Worm (Caenorhabditis elegans) whole organism, L2 larva: Measurements from ENCODE around the gene zgpa-1.
A peak's percentile ranks its signal among the peaks of the same experiment; 100 is the strongest.

Experiments used
- C34F6.9 ChIP-seq: fragments of 150-350 bp; optimal IDR thresholded peaks from 2 replicates; lab custom pipeline; 2014; ENCODE audit warnings: missing biosample characterization, missing genetic modification characterization
- F13H6.1 ChIP-seq: sonication (generic microtip); optimal IDR thresholded peaks from 2 replicates; lab custom pipeline; 2016; ENCODE audit warnings: missing genetic modification characterization, missing compliant biosample characterization
- R02D3.7 ChIP-seq: fragments of 150-350 bp; optimal IDR thresholded peaks from 2 replicates; lab custom pipeline; 2014; ENCODE audit warnings: missing biosample characterization, missing genetic modification characterization
- Y55F3AM.14 ChIP-seq: fragments of 200-800 bp; sonication (Bioruptor generic); optimal IDR thresholded peaks from 2 replicates; lab custom pipeline; 2018; ENCODE audit warnings: mild to moderate bottlenecking, missing genetic modification characterization, missing compliant biosample characterization
- ZK546.5 ChIP-seq: sonication (generic microtip); optimal IDR thresholded peaks from 2 replicates; lab custom pipeline; 2017; ENCODE audit warnings: missing biosample characterization, missing genetic modification characterization
- alr-1 ChIP-seq: fragments of 150-350 bp; optimal IDR thresholded peaks from 2 replicates; lab custom pipeline; 2014; ENCODE audit warnings: missing biosample characterization, missing genetic modification characterization
- aly-2 ChIP-seq: fragments of 150-350 bp; optimal IDR thresholded peaks from 2 replicates; lab custom pipeline; 2014; ENCODE audit warnings: missing biosample characterization, missing genetic modification characterization
- ama-1 ChIP-seq: fragments of 150-350 bp; optimal IDR thresholded peaks from 2 replicates; lab custom pipeline; 2018; ENCODE audit warnings: inconsistent platforms
- blmp-1 ChIP-seq: sonication (generic microtip); optimal IDR thresholded peaks from 2 replicates; lab custom pipeline; 2017; ENCODE audit warnings: missing genetic modification characterization, mild to moderate bottlenecking, missing compliant biosample characterization, antibody characterized with exemption, moderate library complexity; ENCODE audit not compliant: insufficient read depth
- ceh-16 ChIP-seq: fragments of 150-350 bp; optimal IDR thresholded peaks from 2 replicates; lab custom pipeline; 2014; ENCODE audit warnings: missing biosample characterization, missing genetic modification characterization
- ceh-82 ChIP-seq: fragments of 150-350 bp; optimal IDR thresholded peaks from 2 replicates; lab custom pipeline; 2014; ENCODE audit warnings: missing biosample characterization, missing genetic modification characterization
- crh-2 ChIP-seq: sonication (generic microtip); optimal IDR thresholded peaks from 2 replicates; lab custom pipeline; 2017; ENCODE audit warnings: missing biosample characterization, missing genetic modification characterization
- dmd-4 ChIP-seq: sonication (generic microtip); optimal IDR thresholded peaks from 2 replicates; lab custom pipeline; 2017; ENCODE audit warnings: missing biosample characterization, missing genetic modification characterization
- egl-27 ChIP-seq: sonication (generic microtip); optimal IDR thresholded peaks from 3 replicates; lab custom pipeline; 2017; ENCODE audit warnings: missing biosample characterization, missing genetic modification reagents, missing genetic modification characterization
- elt-1 ChIP-seq: fragments of 150-350 bp; optimal IDR thresholded peaks from 2 replicates; lab custom pipeline; 2014; ENCODE audit warnings: missing biosample characterization, missing genetic modification characterization
- elt-3 ChIP-seq: sonication (generic microtip); optimal IDR thresholded peaks from 2 replicates; lab custom pipeline; 2017; ENCODE audit warnings: missing biosample characterization, missing genetic modification characterization
- fos-1 ChIP-seq: fragments of 150-350 bp; optimal IDR thresholded peaks from 2 replicates; lab custom pipeline; 2014; ENCODE audit warnings: missing biosample characterization, missing genetic modification characterization
- gmeb-1 ChIP-seq: fragments of 150-350 bp; optimal IDR thresholded peaks from 2 replicates; lab custom pipeline; 2014; ENCODE audit warnings: missing biosample characterization, missing genetic modification characterization
- lin-11 ChIP-seq: fragments of 150-350 bp; sonication (generic microtip); optimal IDR thresholded peaks from 2 replicates; lab custom pipeline; 2014; ENCODE audit warnings: missing biosample characterization, missing genetic modification characterization, inconsistent platforms, mixed read lengths
- lin-13 ChIP-seq: fragments of 150-350 bp; optimal IDR thresholded peaks from 2 replicates; lab custom pipeline; 2014; ENCODE audit warnings: missing biosample characterization, missing genetic modification reagents, missing genetic modification characterization
- lin-39 ChIP-seq: fragments of 150-350 bp; optimal IDR thresholded peaks from 2 replicates; lab custom pipeline; 2014; ENCODE audit warnings: missing biosample characterization, missing genetic modification reagents, missing genetic modification characterization
- lsy-2 ChIP-seq, 2 experiments: fragments of 150-350 bp in 1 of 2; sonication (generic microtip) in 1 of 2; optimal IDR thresholded peaks; 2 replicates each; lab custom pipeline; 2014 to 2017; ENCODE audit warnings: missing biosample characterization in 2 of 2, missing genetic modification characterization in 2 of 2
- mab-5 ChIP-seq: fragments of 150-350 bp; optimal IDR thresholded peaks from 2 replicates; lab custom pipeline; 2014; ENCODE audit warnings: missing biosample characterization, missing genetic modification characterization
- mbf-1 ChIP-seq: sonication (generic microtip); optimal IDR thresholded peaks from 2 replicates; lab custom pipeline; 2017; ENCODE audit warnings: missing biosample characterization, missing genetic modification characterization
- mdl-1 ChIP-seq, 2 experiments: fragments of 150-350 bp in 1 of 2; sonication (generic microtip) in 1 of 2; optimal IDR thresholded peaks; 2 replicates each; lab custom pipeline; 2017; ENCODE audit warnings: missing biosample characterization in 2 of 2, missing genetic modification characterization in 2 of 2
- nhr-10 ChIP-seq: sonication (generic microtip); optimal IDR thresholded peaks from 2 replicates; lab custom pipeline; 2017; ENCODE audit warnings: missing biosample characterization, missing genetic modification characterization
- nhr-11 ChIP-seq: fragments of 150-350 bp; optimal IDR thresholded peaks from 2 replicates; lab custom pipeline; 2014; ENCODE audit warnings: missing biosample characterization, missing genetic modification characterization
- nhr-12 ChIP-seq: fragments of 150-350 bp; optimal IDR thresholded peaks from 2 replicates; lab custom pipeline; 2014; ENCODE audit warnings: missing biosample characterization, missing genetic modification characterization
- nhr-129 ChIP-seq: fragments of 150-350 bp; optimal IDR thresholded peaks from 2 replicates; lab custom pipeline; 2014; ENCODE audit warnings: missing biosample characterization, missing genetic modification characterization
- nhr-21 ChIP-seq: fragments of 150-350 bp; optimal IDR thresholded peaks from 2 replicates; lab custom pipeline; 2014; ENCODE audit warnings: missing biosample characterization, missing genetic modification characterization
- nhr-23 ChIP-seq: fragments of 150-350 bp; optimal IDR thresholded peaks from 2 replicates; lab custom pipeline; 2014; ENCODE audit warnings: missing biosample characterization, missing genetic modification reagents, missing genetic modification characterization
- nhr-237 ChIP-seq: fragments of 150-350 bp; optimal IDR thresholded peaks from 2 replicates; lab custom pipeline; 2014; ENCODE audit warnings: missing biosample characterization, missing genetic modification characterization
- nhr-25 ChIP-seq: fragments of 150-350 bp; sonication (generic microtip); optimal IDR thresholded peaks from 3 replicates; lab custom pipeline; 2014; ENCODE audit warnings: missing biosample characterization, missing genetic modification characterization
- nhr-6 ChIP-seq: fragments of 150-350 bp; optimal IDR thresholded peaks from 2 replicates; lab custom pipeline; 2014; ENCODE audit warnings: missing biosample characterization, missing genetic modification characterization
- nhr-77 ChIP-seq: fragments of 150-350 bp; optimal IDR thresholded peaks from 2 replicates; lab custom pipeline; 2014; ENCODE audit warnings: missing biosample characterization, missing genetic modification characterization
- peb-1 ChIP-seq: fragments of 150-350 bp; optimal IDR thresholded peaks from 2 replicates; lab custom pipeline; 2014; ENCODE audit warnings: missing biosample characterization, missing genetic modification characterization
- sem-4 ChIP-seq: fragments of 150-350 bp; optimal IDR thresholded peaks from 2 replicates; lab custom pipeline; 2014; ENCODE audit warnings: missing biosample characterization, missing genetic modification reagents, missing genetic modification characterization
- skn-1 ChIP-seq: sonication (generic microtip); optimal IDR thresholded peaks from 2 replicates; lab custom pipeline; 2017; ENCODE audit warnings: missing biosample characterization, missing genetic modification characterization
- sma-3 ChIP-seq: sonication (generic microtip); optimal IDR thresholded peaks from 2 replicates; lab custom pipeline; 2016; ENCODE audit warnings: missing genetic modification reagents, missing genetic modification characterization, missing compliant biosample characterization
- sma-9 ChIP-seq, 2 experiments: fragments of 150-350 bp in 1 of 2; sonication (generic microtip) in 1 of 2; optimal IDR thresholded peaks; 2 replicates each; lab custom pipeline; 2014 to 2016; ENCODE audit warnings: missing genetic modification characterization in 2 of 2, mild to moderate bottlenecking in 1 of 2, missing biosample characterization in 1 of 2, missing compliant biosample characterization in 1 of 2, missing genetic modification reagents in 1 of 2, moderate library complexity in 1 of 2
- snpc-4 ChIP-seq: fragments of 150-350 bp; optimal IDR thresholded peaks from 2 replicates; lab custom pipeline; 2014; ENCODE audit warnings: missing biosample characterization, missing genetic modification characterization
- unc-39 ChIP-seq: fragments of 150-350 bp; optimal IDR thresholded peaks from 2 replicates; lab custom pipeline; 2014; ENCODE audit warnings: missing biosample characterization, missing genetic modification characterization
- unc-55 ChIP-seq: fragments of 150-350 bp; sonication (generic microtip); optimal IDR thresholded peaks from 3 replicates; lab custom pipeline; 2014; ENCODE audit warnings: missing biosample characterization, missing genetic modification reagents, missing genetic modification characterization
- unc-62 ChIP-seq: fragments of 150-350 bp; optimal IDR thresholded peaks from 2 replicates; lab custom pipeline; 2014; ENCODE audit warnings: missing biosample characterization, missing genetic modification reagents, missing genetic modification characterization
- zag-1 ChIP-seq: fragments of 150-350 bp; optimal IDR thresholded peaks from 2 replicates; lab custom pipeline; 2014; ENCODE audit warnings: missing biosample characterization, missing genetic modification characterization
- ztf-1 ChIP-seq: fragments of 200-800 bp; sonication (Bioruptor generic); conservative IDR thresholded peaks from 2 replicates; pipeline ENCODE4 v1.3.6; 2022; ENCODE audit warnings: missing genetic modification characterization, missing compliant biosample characterization
- ztf-11 ChIP-seq: sonication (generic microtip); optimal IDR thresholded peaks from 2 replicates; lab custom pipeline; 2017; ENCODE audit warnings: missing biosample characterization, missing genetic modification characterization
- ztf-4 ChIP-seq: fragments of 150-350 bp; optimal IDR thresholded peaks from 2 replicates; lab custom pipeline; 2014; ENCODE audit warnings: missing biosample characterization, missing genetic modification characterization

zgpa-1 gene

DNA sequence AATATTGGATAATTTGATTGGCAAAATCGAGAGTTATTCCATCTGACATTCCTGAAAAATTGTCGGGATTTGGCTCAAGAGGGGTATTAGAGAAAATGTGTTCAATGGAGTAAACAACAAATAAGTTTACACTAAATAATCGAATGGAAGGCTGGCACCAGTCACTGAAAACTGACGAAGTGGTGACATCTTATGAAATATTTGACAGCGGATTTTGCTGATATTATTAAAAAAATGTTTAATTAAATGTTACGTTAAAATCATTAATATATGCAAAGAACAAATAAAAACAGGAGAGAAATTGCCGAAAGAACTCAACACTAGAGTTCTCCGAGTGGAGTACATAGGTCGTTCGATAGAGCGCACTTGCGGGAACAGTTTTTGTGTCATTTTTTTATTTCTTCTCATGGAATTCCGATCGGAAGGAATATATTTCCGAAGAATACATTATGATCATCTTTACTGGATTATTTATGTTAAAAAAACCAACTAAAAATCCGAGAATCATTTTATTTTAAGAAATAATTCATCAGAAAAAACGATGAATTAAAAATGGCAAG is 27.0 kb downstream of the zgpa-1 start, which contains the start of gene tag-322:
Gene tag-322 (minus strand): TSS at position 51 of the 560 bp plus-strand sequence.
- TF ChIP-seq blmp-1 (tag; lab: Kevin White, UChicago) (peak; percentile 17), lin-39 (no peak), elt-1 (tag; lab: Kevin White, UChicago) (no peak), ztf-11 (tag; lab: Kevin White, UChicago) (no peak), ztf-4 (tag; lab: Kevin White, UChicago) (peak; percentile 64), ceh-82 (no peak), nhr-10 (tag; lab: Kevin White, UChicago) (no peak), crh-2 (tag; lab: Kevin White, UChicago) (peak; percentile 81), nhr-21 (tag; lab: Kevin White, UChicago) (peak; percentile 56), nhr-23 (tag; lab: Kevin White, UChicago) (no peak), sem-4 (tag; lab: Kevin White, UChicago) (peak; percentile 54), dmd-4 (tag; lab: Kevin White, UChicago) (no peak), snpc-4 (tag; lab: Kevin White, UChicago) (no peak), sma-3 (GFP tag; lab: Kevin White, UChicago) (peak; percentile 69), F13H6.1 (tag; lab: Kevin White, UChicago) (peak; percentile 74), aly-2 (tag; lab: Kevin White, UChicago) (no peak), mdl-1 (tag; optimal IDR thresholded peaks at IDR 0.05; lab: Kevin White, UChicago) (no peak), Y55F3AM.14 (GFP tag; lab: Kevin White, UChicago) (no peak), R02D3.7 (tag; lab: Kevin White, UChicago) (no peak), nhr-6 (peak; percentile 47), ama-1 (no peak), gmeb-1 (tag; lab: Kevin White, UChicago) (peak; percentile 61), nhr-237 (no peak), elt-3 (tag; lab: Kevin White, UChicago) (no peak), C34F6.9 (tag; lab: Kevin White, UChicago) (peak; percentile 72), skn-1 (tag; lab: Kevin White, UChicago) (no peak), unc-55 (peak; percentile 77), peb-1 (tag; lab: Kevin White, UChicago) (no peak), unc-62 (GFP tag; lab: Kevin White, UChicago) (no peak), lin-13 (GFP tag; lab: Kevin White, UChicago) (peak; percentile 43), unc-39 (tag; lab: Kevin White, UChicago) (no peak), nhr-12 (tag; lab: Kevin White, UChicago) (no peak), nhr-129 (tag; lab: Kevin White, UChicago) (peak; percentile 38), lin-11 (tag; lab: Kevin White, UChicago) (no peak), mbf-1 (tag; lab: Kevin White, UChicago) (no peak), alr-1 (tag; lab: Kevin White, UChicago) (no peak), nhr-11 (tag; lab: Kevin White, UChicago) (no peak), nhr-77 (tag; lab: Kevin White, UChicago) (peak; percentile 12), ztf-1 (no peak), zag-1 (tag; lab: Kevin White, UChicago) (no peak), lsy-2 (tag; optimal IDR thresholded peaks at IDR 0.05; lab: Kevin White, UChicago) (peak; percentile 71 to 91), sma-9 (GFP tag; optimal IDR thresholded peaks at IDR 0.05; lab: Kevin White, UChicago) (peak; percentile 73), sma-9 (tag; optimal IDR thresholded peaks at IDR 0.05; lab: Kevin White, UChicago) (no peak), fos-1 (tag; lab: Kevin White, UChicago) (peak; percentile 48), ceh-16 (tag; lab: Kevin White, UChicago) (no peak), nhr-25 (peak; percentile 77), mab-5 (tag; lab: Kevin White, UChicago) (no peak), ZK546.5 (tag; lab: Kevin White, UChicago) (no peak), egl-27 (no peak)
